Worm (Caenorhabditis elegans) whole organism, young adult: Measurements from ENCODE around the gene C18D11.9.

Source experiments
- B0019.2 ChIP-seq: fragments of 200-800 bp; sonication (Bioruptor generic); conservative IDR thresholded peaks from 2 replicates; pipeline ENCODE4 v1.3.6; 2022; ENCODE audit warnings: missing genetic modification reagents, missing genetic modification characterization, missing compliant biosample characterization
- B0336.3 ChIP-seq: fragments of 200-800 bp; sonication (Bioruptor generic); IDR thresholded peaks from 2 replicates; pipeline ENCODE4 v1.3.6; 2022; ENCODE audit warnings: missing genetic modification characterization, missing compliant biosample characterization
- C17E4.6 ChIP-seq: fragments of 200-800 bp; sonication (Bioruptor generic); IDR thresholded peaks from 2 replicates; pipeline ENCODE4 v1.3.6; 2022; ENCODE audit warnings: missing genetic modification reagents, missing genetic modification characterization, missing compliant biosample characterization
- D2030.7 ChIP-seq: fragments of 200-800 bp; sonication (Bioruptor generic); IDR thresholded peaks from 2 replicates; pipeline ENCODE4 v1.3.6; 2022; ENCODE audit warnings: missing genetic modification reagents, missing genetic modification characterization, missing compliant biosample characterization
- F23B12.7 ChIP-seq: sonication (generic microtip); optimal IDR thresholded peaks from 2 replicates; lab custom pipeline; 2017; ENCODE audit warnings: missing genetic modification characterization, mild to moderate bottlenecking, missing compliant biosample characterization, antibody characterized with exemption, moderate library complexity; ENCODE audit not compliant: insufficient read depth
- F33H1.4 ChIP-seq: fragments of 200-800 bp; sonication (Bioruptor generic); IDR thresholded peaks from 2 replicates; pipeline ENCODE4 v1.3.6; 2022; ENCODE audit warnings: missing genetic modification reagents, missing genetic modification characterization, missing compliant biosample characterization
- F55B11.4 ChIP-seq: sonication (generic microtip); optimal IDR thresholded peaks from 2 replicates; lab custom pipeline; 2016; ENCODE audit warnings: missing compliant biosample characterization, missing genetic modification characterization, borderline replicate concordance; ENCODE audit not compliant: insufficient read depth
- F57C9.4 ChIP-seq: sonication (generic microtip); optimal IDR thresholded peaks from 2 replicates; lab custom pipeline; 2017; ENCODE audit warnings: mild to moderate bottlenecking, missing genetic modification characterization, missing compliant biosample characterization
- T07F8.4 ChIP-seq: sonication (generic microtip); optimal IDR thresholded peaks from 2 replicates; lab custom pipeline; 2016; ENCODE audit warnings: mild to moderate bottlenecking, missing genetic modification characterization, moderate library complexity, missing compliant biosample characterization
- T26A5.8 ChIP-seq: sonication (generic microtip); optimal IDR thresholded peaks from 2 replicates; lab custom pipeline; 2016; ENCODE audit warnings: missing genetic modification characterization, missing compliant biosample characterization
- Y53G8AR.9 ChIP-seq: fragments of 200-800 bp; sonication (Bioruptor generic); conservative IDR thresholded peaks from 2 replicates; pipeline ENCODE4 v1.3.6; 2022; ENCODE audit warnings: missing genetic modification reagents, missing genetic modification characterization, missing compliant biosample characterization
- Y67H2A.10 ChIP-seq: fragments of 200-800 bp; sonication (Bioruptor generic); conservative IDR thresholded peaks from 2 replicates; pipeline ENCODE4 v1.3.6; 2022; ENCODE audit warnings: missing genetic modification reagents, missing genetic modification characterization, missing compliant biosample characterization
- attf-3 ChIP-seq: fragments of 200-800 bp; sonication (Bioruptor generic); conservative IDR thresholded peaks from 2 replicates; pipeline ENCODE4 v1.3.6; 2022; ENCODE audit warnings: missing genetic modification reagents, missing genetic modification characterization, missing compliant biosample characterization
- ceh-100 ChIP-seq: fragments of 200-800 bp; sonication (Bioruptor generic); IDR thresholded peaks from 2 replicates; pipeline ENCODE4 v1.3.6; 2022; ENCODE audit warnings: missing genetic modification reagents, missing genetic modification characterization, missing compliant biosample characterization
- ceh-79 ChIP-seq: sonication (generic microtip); optimal IDR thresholded peaks from 2 replicates; lab custom pipeline; 2017; ENCODE audit warnings: mild to moderate bottlenecking, missing genetic modification characterization, missing compliant biosample characterization
- ceh-91 ChIP-seq: fragments of 200-800 bp; sonication (Bioruptor generic); IDR thresholded peaks from 2 replicates; pipeline ENCODE4 v1.3.6; 2022; ENCODE audit warnings: missing genetic modification reagents, missing genetic modification characterization, missing compliant biosample characterization
- die-1 ChIP-seq: sonication (generic microtip); optimal IDR thresholded peaks from 2 replicates; lab custom pipeline; 2016; ENCODE audit warnings: missing genotype, mild to moderate bottlenecking, missing genetic modification characterization, missing compliant biosample characterization
- dpl-1 ChIP-seq: fragments of 150-350 bp; optimal IDR thresholded peaks from 2 replicates; lab custom pipeline; 2014; ENCODE audit warnings: missing biosample characterization, missing genetic modification reagents, missing genetic modification characterization
- egl-44 ChIP-seq: fragments of 200-800 bp; sonication (Bioruptor generic); IDR thresholded peaks from 2 replicates; pipeline ENCODE4 v1.3.6; 2022; ENCODE audit warnings: missing genetic modification reagents, missing genetic modification characterization, missing compliant biosample characterization
- ekl-4 ChIP-seq: fragments of 200-800 bp; sonication (Bioruptor generic); IDR thresholded peaks from 2 replicates; pipeline ENCODE4 v1.3.6; 2022; ENCODE audit warnings: missing genetic modification reagents, missing genetic modification characterization, missing compliant biosample characterization
- fkh-3 ChIP-seq: sonication (generic microtip); optimal IDR thresholded peaks from 2 replicates; lab custom pipeline; 2016; ENCODE audit warnings: mild to moderate bottlenecking, missing genetic modification characterization, missing compliant biosample characterization
- hlh-26 ChIP-seq: fragments of 200-800 bp; sonication (Bioruptor generic); conservative IDR thresholded peaks from 2 replicates; pipeline ENCODE4 v1.3.6; 2022; ENCODE audit warnings: missing genetic modification reagents, missing genetic modification characterization, missing compliant biosample characterization
- hmg-20 ChIP-seq: fragments of 200-800 bp; sonication (Bioruptor generic); IDR thresholded peaks from 2 replicates; pipeline ENCODE4 v1.3.6; 2022; ENCODE audit warnings: missing genetic modification reagents, missing genetic modification characterization, missing compliant biosample characterization
- hrde-1 ChIP-seq: sonication (generic microtip); optimal IDR thresholded peaks from 2 replicates; lab custom pipeline; 2016; ENCODE audit warnings: missing genetic modification characterization, mild to moderate bottlenecking, missing compliant biosample characterization, moderate library complexity, missing genotype, missing genetic modification reagents, borderline replicate concordance
- hsf-1 ChIP-seq: fragments of 200-800 bp; sonication (Bioruptor generic); IDR thresholded peaks from 2 replicates; pipeline ENCODE4 v1.3.6; 2022; ENCODE audit warnings: missing genetic modification reagents, missing genetic modification characterization, missing compliant biosample characterization
- let-526 ChIP-seq: fragments of 200-800 bp; sonication (Bioruptor generic); IDR thresholded peaks from 2 replicates; pipeline ENCODE4 v1.3.6; 2022; ENCODE audit warnings: missing genetic modification reagents, missing genetic modification characterization, missing compliant biosample characterization
- lin-35 ChIP-seq, 3 experiments: fragments of 150-350 bp in 2 of 3; sonication (generic microtip) in 1 of 3; optimal IDR thresholded peaks; 2 replicates each; lab custom pipeline; 2014 to 2018; ENCODE audit warnings: missing biosample characterization in 3 of 3, missing genetic modification characterization in 3 of 3, missing genetic modification reagents in 3 of 3
- lin-40 ChIP-seq: sonication (generic microtip); optimal IDR thresholded peaks from 2 replicates; lab custom pipeline; 2016; ENCODE audit warnings: missing genetic modification characterization, mild to moderate bottlenecking, missing compliant biosample characterization, missing genotype, missing genetic modification reagents
- lin-54 ChIP-seq: fragments of 200-800 bp; sonication (Bioruptor generic); optimal IDR thresholded peaks from 2 replicates; lab custom pipeline; 2018; ENCODE audit warnings: mild to moderate bottlenecking, missing genetic modification characterization, missing compliant biosample characterization
- lsl-1 ChIP-seq: fragments of 200-800 bp; sonication (Bioruptor generic); optimal IDR thresholded peaks from 2 replicates; lab custom pipeline; 2018; ENCODE audit warnings: mild to moderate bottlenecking, missing genetic modification characterization, moderate library complexity, missing compliant biosample characterization
- madf-3 ChIP-seq: fragments of 200-800 bp; sonication (Bioruptor generic); IDR thresholded peaks from 2 replicates; pipeline ENCODE4 v1.3.6; 2022; ENCODE audit warnings: missing genetic modification reagents, missing genetic modification characterization, missing compliant biosample characterization
- madf-6 ChIP-seq: fragments of 200-800 bp; sonication (Bioruptor generic); IDR thresholded peaks from 2 replicates; pipeline ENCODE4 v1.3.6; 2022; ENCODE audit warnings: missing genetic modification reagents, missing genetic modification characterization, missing compliant biosample characterization
- madf-8 ChIP-seq: fragments of 200-800 bp; sonication (Bioruptor generic); conservative IDR thresholded peaks from 2 replicates; pipeline ENCODE4 v1.3.6; 2022; ENCODE audit warnings: missing genetic modification reagents, missing genetic modification characterization, missing compliant biosample characterization
- mcd-1 ChIP-seq: fragments of 200-800 bp; sonication (Bioruptor generic); IDR thresholded peaks from 2 replicates; pipeline ENCODE4 v1.3.6; 2022; ENCODE audit warnings: missing genetic modification reagents, missing genetic modification characterization, missing compliant biosample characterization
- mes-4 ChIP-seq: sonication (generic microtip); optimal IDR thresholded peaks from 2 replicates; lab custom pipeline; 2016; ENCODE audit warnings: missing genotype, missing genetic modification characterization, missing compliant biosample characterization
- nhr-80 ChIP-seq: sonication (generic microtip); optimal IDR thresholded peaks from 2 replicates; lab custom pipeline; 2016; ENCODE audit warnings: missing genetic modification characterization, missing compliant biosample characterization
- pbrm-1 ChIP-seq: fragments of 200-800 bp; sonication (Bioruptor generic); IDR thresholded peaks from 2 replicates; pipeline ENCODE4 v1.3.6; 2022; ENCODE audit warnings: missing genetic modification reagents, missing genetic modification characterization, missing compliant biosample characterization
- rcor-1 ChIP-seq: fragments of 200-800 bp; sonication (Bioruptor generic); IDR thresholded peaks from 2 replicates; pipeline ENCODE4 v1.3.6; 2022; ENCODE audit warnings: missing genetic modification reagents, missing genetic modification characterization, missing compliant biosample characterization
- snpc-1.1 ChIP-seq: sonication (generic microtip); optimal IDR thresholded peaks from 2 replicates; lab custom pipeline; 2017; ENCODE audit warnings: missing genetic modification characterization, mild to moderate bottlenecking, missing compliant biosample characterization, antibody characterized with exemption, moderate library complexity, missing genotype, missing genetic modification reagents; ENCODE audit not compliant: insufficient read depth
- somi-1 ChIP-seq: fragments of 200-800 bp; sonication (Bioruptor generic); optimal IDR thresholded peaks from 2 replicates; lab custom pipeline; 2018; ENCODE audit warnings: mild to moderate bottlenecking, missing genetic modification characterization, missing compliant biosample characterization
- tbp1 ChIP-seq: fragments of 200-800 bp; sonication (Bioruptor generic); optimal IDR thresholded peaks from 2 replicates; lab custom pipeline; 2018; ENCODE audit warnings: mild to moderate bottlenecking, missing genetic modification characterization, missing compliant biosample characterization
- tbx-9 ChIP-seq: sonication (generic microtip); optimal IDR thresholded peaks from 2 replicates; lab custom pipeline; 2016; ENCODE audit warnings: borderline replicate concordance, missing genetic modification characterization, inconsistent platforms, missing compliant biosample characterization
- tlf-1 ChIP-seq: fragments of 200-800 bp; sonication (Bioruptor generic); optimal IDR thresholded peaks from 2 replicates; lab custom pipeline; 2018; ENCODE audit warnings: mild to moderate bottlenecking, missing genetic modification characterization, missing compliant biosample characterization
- unc-62 ChIP-seq: fragments of 150-350 bp; optimal IDR thresholded peaks from 2 replicates; lab custom pipeline; 2014; ENCODE audit warnings: missing biosample characterization, missing genetic modification reagents, missing genetic modification characterization
- zfh-2 ChIP-seq: fragments of 200-800 bp; sonication (Bioruptor generic); conservative IDR thresholded peaks from 2 replicates; pipeline ENCODE4 v1.3.6; 2022; ENCODE audit warnings: missing genetic modification reagents, missing genetic modification characterization, missing compliant biosample characterization
- ztf-22 ChIP-seq: fragments of 200-800 bp; sonication (Bioruptor generic); optimal IDR thresholded peaks from 2 replicates; lab custom pipeline; 2018; ENCODE audit warnings: mild to moderate bottlenecking, missing genetic modification characterization, moderate library complexity, missing compliant biosample characterization
- ztf-28 ChIP-seq: fragments of 200-800 bp; sonication (Bioruptor generic); IDR thresholded peaks from 2 replicates; pipeline ENCODE4 v1.3.6; 2022; ENCODE audit warnings: missing genetic modification reagents, missing genetic modification characterization, missing compliant biosample characterization

C18D11.9 gene

DNA sequence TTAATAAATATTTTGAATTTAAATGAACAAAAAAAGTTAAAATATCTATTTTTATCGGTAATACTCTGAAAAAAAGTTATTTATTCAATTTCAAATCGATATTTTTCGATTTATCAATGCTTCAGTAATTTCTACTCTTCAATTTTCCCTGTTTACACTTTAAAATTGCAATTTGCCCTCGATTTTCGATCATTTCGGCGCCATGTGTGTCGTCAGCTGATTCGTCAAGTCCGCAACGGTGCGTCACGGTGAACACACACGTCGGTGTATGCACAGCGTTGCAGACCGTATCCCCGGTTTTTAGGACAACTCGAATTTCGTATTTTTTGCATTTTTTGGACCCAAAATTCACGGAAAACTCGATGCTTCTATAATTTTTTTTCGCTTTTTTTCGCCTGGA lies 14.3 kb downstream of the C18D11.9 start, which contains the start of gene C18D11.3 (continued):
- TF ChIP-seq mes-4: no peak
- TF ChIP-seq F55B11.4 (tag; lab: Kevin White, UChicago): no peak
- TF ChIP-seq ekl-4 (GFP tag; lab: Robert Waterston, UW): peak; percentile 65; the same call in 1 of the 2 replicates
- no peak for TF ChIP-seq hlh-26 (GFP tag; lab: Robert Waterston, UW)
- 0 out of 2 replicates have a peak, but pooled peaks have one; percentile 19 for TF ChIP-seq hmg-20 (GFP tag; lab: Robert Waterston, UW)
- peak; percentile 84 for TF ChIP-seq mcd-1 (GFP tag; lab: Robert Waterston, UW)
- peak; percentile 75 for TF ChIP-seq ceh-100 (GFP tag; lab: Robert Waterston, UW)
- peak; percentile 57 for TF ChIP-seq dpl-1
- peak; percentile 69; the same call in 1 of the 2 replicates for TF ChIP-seq egl-44 (GFP tag; lab: Robert Waterston, UW)
- no peak for TF ChIP-seq T26A5.8 (tag; lab: Kevin White, UChicago)
- TF ChIP-seq lin-40 (tag; lab: Kevin White, UChicago): peak; percentile 72
- peak; percentile 66 for TF ChIP-seq tbp1 (GFP tag; lab: Kevin White, UChicago)
- TF ChIP-seq tbx-9 (tag; lab: Kevin White, UChicago): no peak
- TF ChIP-seq hsf-1: 0 out of 2 replicates have a peak, but pooled peaks have one; percentile 37
- no peak for TF ChIP-seq hrde-1 (tag; lab: Kevin White, UChicago)
- TF ChIP-seq Y67H2A.10 (GFP tag; lab: Robert Waterston, UW): peak; percentile 71; the same call in 1 of the 2 replicates
- TF ChIP-seq lsl-1: peak; percentile 84
- 0 out of 2 replicates have a peak, but pooled peaks have one; percentile 7 for TF ChIP-seq ztf-28 (GFP tag; lab: Robert Waterston, UW)
- TF ChIP-seq die-1 (tag; lab: Kevin White, UChicago): no peak
- peak; percentile 36 for TF ChIP-seq ztf-22
- TF ChIP-seq fkh-3: no peak
- TF ChIP-seq B0019.2 (GFP tag; lab: Robert Waterston, UW): 0 out of 2 replicates have a peak, but pooled peaks have one; percentile 46
- TF ChIP-seq rcor-1 (GFP tag; lab: Robert Waterston, UW): peak; percentile 19; the same call in 1 of the 2 replicates
- no peak for TF ChIP-seq snpc-1.1 (tag; lab: Kevin White, UChicago)
- TF ChIP-seq madf-8: peak; percentile 31; the same call in 1 of the 2 replicates
- peak; percentile 63; the same call in 1 of the 2 replicates for TF ChIP-seq let-526 (GFP tag; lab: Robert Waterston, UW)
- TF ChIP-seq Y53G8AR.9 (GFP tag; lab: Robert Waterston, UW): 0 out of 2 replicates have a peak, but pooled peaks have one; percentile 48
- TF ChIP-seq madf-3 (GFP tag; lab: Robert Waterston, UW): peak; percentile 57; the same call in 1 of the 2 replicates
- no peak for TF ChIP-seq attf-3 (GFP tag; lab: Robert Waterston, UW)
- TF ChIP-seq F23B12.7 (tag; lab: Kevin White, UChicago): peak; percentile 57
- TF ChIP-seq lin-54 (GFP tag; lab: Kevin White, UChicago): peak; percentile 71
- peak; percentile 56; the same call in 1 of the 2 replicates for TF ChIP-seq zfh-2 (GFP tag; lab: Robert Waterston, UW)
- peak; percentile 58 for TF ChIP-seq tlf-1 (GFP tag; lab: Kevin White, UChicago)
- TF ChIP-seq nhr-80 (tag; lab: Kevin White, UChicago): peak; percentile 75
- TF ChIP-seq D2030.7 (GFP tag; lab: Robert Waterston, UW): peak; percentile 49; the same call in 1 of the 2 replicates
- TF ChIP-seq ceh-79 (tag; lab: Kevin White, UChicago): no peak
- peak; percentile 33; the same call in 1 of the 2 replicates for TF ChIP-seq ceh-91 (GFP tag; lab: Robert Waterston, UW)
- no peak for TF ChIP-seq C17E4.6 (GFP tag; lab: Robert Waterston, UW)
- TF ChIP-seq pbrm-1 (GFP tag; lab: Robert Waterston, UW): peak; percentile 81
- TF ChIP-seq madf-6 (GFP tag; lab: Robert Waterston, UW): peak; percentile 67; the same call in 1 of the 2 replicates
- TF ChIP-seq somi-1 (GFP tag; lab: Kevin White, UChicago): no peak
- TF ChIP-seq lin-35 (GFP tag; optimal IDR thresholded peaks at IDR 0.05; lab: Kevin White, UChicago): peak in 1 of 3 experiments; percentile 70
- TF ChIP-seq F33H1.4 (GFP tag; lab: Robert Waterston, UW): peak; percentile 51
- TF ChIP-seq B0336.3 (GFP tag; lab: Robert Waterston, UW): peak; percentile 79
- no peak for TF ChIP-seq unc-62 (GFP tag; lab: Kevin White, UChicago)
- TF ChIP-seq T07F8.4 (tag; lab: Kevin White, UChicago): no peak
- no peak for TF ChIP-seq F57C9.4 (tag; lab: Kevin White, UChicago)
